Worm (Caenorhabditis elegans): ENCODE results near the gene F21G4.3.

ce11 chrX:9924962-9925361 is 30.0 kb downstream of the F21G4.3 start, which contains the start of gene ugt-23:
- TF ChIP-seq zag-1 (tag; optimal IDR thresholded peaks at IDR 0.05) (no peak), mbf-1 (tag; optimal IDR thresholded peaks at IDR 0.05) (no peak), ztf-4 (tag; optimal IDR thresholded peaks at IDR 0.05) (no peak), nhr-237 (tag; optimal IDR thresholded peaks at IDR 0.05) (no peak), aly-2 (tag; optimal IDR thresholded peaks at IDR 0.05) (no peak), ceh-82 (tag; optimal IDR thresholded peaks at IDR 0.05) (no peak)

Data from whole organism, L2 larva.